Fruit fly (Drosophila melanogaster) whole organism, embryonic: ENCODE measurements around the gene sdk.

Experiments
- ATbp ChIP-seq: fragments of 200-800 bp; sonication (Bioruptor generic); optimal IDR thresholded peaks from 2 replicates; lab custom pipeline; 2017; ENCODE audit warnings: missing biosample characterization, mild to moderate bottlenecking, missing genetic modification characterization, missing genetic modification reagents
- BtbVII ChIP-seq: fragments of 200-800 bp; sonication (Bioruptor generic); optimal IDR thresholded peaks from 3 replicates; lab custom pipeline; 2017; ENCODE audit warnings: missing biosample characterization, mild to moderate bottlenecking, missing genetic modification characterization
- CG10267 ChIP-seq: fragments of 200-800 bp; sonication (Bioruptor generic); optimal IDR thresholded peaks from 2 replicates; lab custom pipeline; 2018; ENCODE audit warnings: missing biosample characterization, mild to moderate bottlenecking, missing genetic modification characterization, moderate library complexity
- CG13424 ChIP-seq: fragments of 200-800 bp; sonication (Bioruptor generic); optimal IDR thresholded peaks from 2 replicates; lab custom pipeline; 2019; ENCODE audit warnings: missing biosample characterization, mild to moderate bottlenecking, missing genetic modification characterization, moderate library complexity
- CG14965 ChIP-seq: fragments of 200-800 bp; sonication (Bioruptor generic); optimal IDR thresholded peaks from 2 replicates; lab custom pipeline; 2016; ENCODE audit warnings: missing biosample characterization, missing genetic modification characterization, borderline replicate concordance
- CG16815 ChIP-seq: fragments of 200-800 bp; sonication (Bioruptor generic); optimal IDR thresholded peaks from 3 replicates; lab custom pipeline; 2017; ENCODE audit warnings: missing biosample characterization, mild to moderate bottlenecking, missing genetic modification characterization
- CG17186 ChIP-seq: fragments of 200-800 bp; sonication (Bioruptor generic); optimal IDR thresholded peaks from 3 replicates; lab custom pipeline; 2017; ENCODE audit warnings: missing biosample characterization, missing genetic modification reagents, missing genetic modification characterization
- CG17385 ChIP-seq: fragments of 200-800 bp; sonication (Bioruptor generic); optimal IDR thresholded peaks from 3 replicates; lab custom pipeline; 2018; ENCODE audit warnings: missing biosample characterization, mild to moderate bottlenecking, missing genetic modification characterization
- CG17802 ChIP-seq: fragments of 200-800 bp; sonication (Bioruptor generic); optimal IDR thresholded peaks from 2 replicates; lab custom pipeline; 2018; ENCODE audit warnings: missing biosample characterization, mild to moderate bottlenecking, missing genetic modification characterization, moderate library complexity
- CG2116 ChIP-seq: fragments of 200-800 bp; sonication (Bioruptor generic); optimal IDR thresholded peaks from 3 replicates; lab custom pipeline; 2018; ENCODE audit warnings: missing biosample characterization, mild to moderate bottlenecking, missing genetic modification characterization
- CG3065 ChIP-seq: fragments of 200-800 bp; sonication (Bioruptor generic); optimal IDR thresholded peaks from 2 replicates; lab custom pipeline; 2016; ENCODE audit warnings: missing biosample characterization, missing genetic modification characterization
- CG32767 ChIP-seq: fragments of 200-800 bp; sonication (Bioruptor generic); IDR thresholded peaks from 2 replicates; pipeline ENCODE4 v1.3.6; 2022; ENCODE audit warnings: missing biosample characterization, missing genetic modification characterization
- CG6683 ChIP-seq: fragments of 200-800 bp; sonication (Bioruptor generic); optimal IDR thresholded peaks from 2 replicates; lab custom pipeline; 2017; ENCODE audit warnings: missing biosample characterization, mild to moderate bottlenecking, missing genetic modification characterization, missing genetic modification reagents
- CG7987 ChIP-seq: fragments of 200-800 bp; sonication (Bioruptor generic); optimal IDR thresholded peaks from 2 replicates; lab custom pipeline; 2018; ENCODE audit warnings: missing biosample characterization, mild to moderate bottlenecking, missing genetic modification characterization, moderate library complexity
- CG8089 ChIP-seq: fragments of 200-800 bp; sonication (Bioruptor generic); optimal IDR thresholded peaks from 3 replicates; lab custom pipeline; 2016; ENCODE audit warnings: missing biosample characterization, missing genetic modification characterization
- CG8388 ChIP-seq: fragments of 200-800 bp; sonication (Bioruptor generic); optimal IDR thresholded peaks from 2 replicates; lab custom pipeline; 2019; ENCODE audit warnings: missing biosample characterization, mild to moderate bottlenecking, missing genetic modification characterization, moderate library complexity
- Camta ChIP-seq: fragments of 200-800 bp; sonication (Bioruptor generic); optimal IDR thresholded peaks from 2 replicates; lab custom pipeline; 2016; ENCODE audit warnings: missing biosample characterization, missing genetic modification characterization
- CkIIα-i1 ChIP-seq: fragments of 200-800 bp; sonication (Bioruptor generic); IDR thresholded peaks from 2 replicates; pipeline ENCODE4 v1.3.6; 2022; ENCODE audit warnings: missing biosample characterization, missing genetic modification characterization
- Dfd ChIP-seq, 2 experiments: fragments of >200 bp; optimal IDR thresholded peaks; 2 replicates each; lab custom pipeline; 2017; ENCODE audit warnings: missing biosample characterization in 2 of 2, missing genetic modification characterization in 2 of 2
- ERR ChIP-seq: fragments of 200-800 bp; sonication (Bioruptor generic); optimal IDR thresholded peaks from 2 replicates; lab custom pipeline; 2016; ENCODE audit warnings: missing biosample characterization, missing genetic modification characterization
- HmgD ChIP-seq: fragments of 200-800 bp; sonication (Bioruptor generic); optimal IDR thresholded peaks from 3 replicates; lab custom pipeline; 2016; ENCODE audit warnings: missing biosample characterization, missing genetic modification characterization
- MTF-1 ChIP-seq: fragments of 200-800 bp; sonication (Bioruptor generic); optimal IDR thresholded peaks from 2 replicates; lab custom pipeline; 2018; ENCODE audit warnings: missing biosample characterization, mild to moderate bottlenecking, missing genetic modification characterization, borderline replicate concordance
- Nf-YA ChIP-seq: fragments of 200-800 bp; sonication (Bioruptor generic); IDR thresholded peaks from 2 replicates; pipeline ENCODE4 v1.3.6; 2022; ENCODE audit warnings: missing biosample characterization, missing genetic modification characterization
- Nf-YB ChIP-seq: fragments of 200-800 bp; sonication (Bioruptor generic); optimal IDR thresholded peaks from 3 replicates; lab custom pipeline; 2019; ENCODE audit warnings: missing biosample characterization, mild to moderate bottlenecking, missing genetic modification characterization, moderate library complexity
- Nf-YC ChIP-seq: fragments of 200-800 bp; optimal IDR thresholded peaks from 3 replicates; lab custom pipeline; 2019; ENCODE audit warnings: missing biosample characterization, mild to moderate bottlenecking, missing genetic modification characterization, moderate library complexity
- Opbp ChIP-seq: fragments of 200-800 bp; sonication (Bioruptor generic); IDR thresholded peaks from 3 replicates; pipeline ENCODE4 v1.3.6; 2022; ENCODE audit warnings: missing biosample characterization, missing genetic modification characterization; ENCODE audit not compliant: partially characterized antibody
- Six4 ChIP-seq: fragments of 200-800 bp; sonication (Bioruptor generic); optimal IDR thresholded peaks from 2 replicates; lab custom pipeline; 2016; ENCODE audit warnings: missing biosample characterization, missing genetic modification characterization
- Sox100B ChIP-seq: fragments of 200-800 bp; sonication (Bioruptor generic); optimal IDR thresholded peaks from 3 replicates; lab custom pipeline; 2018; ENCODE audit warnings: missing biosample characterization, mild to moderate bottlenecking, missing genetic modification characterization
- Xbp1 ChIP-seq: fragments of 200-800 bp; sonication (Bioruptor generic); optimal IDR thresholded peaks from 3 replicates; lab custom pipeline; 2016; ENCODE audit warnings: missing biosample characterization, mild to moderate bottlenecking, missing genetic modification characterization
- bowl ChIP-seq: fragments of 200-800 bp; sonication (Bioruptor generic); IDR thresholded peaks from 2 replicates; pipeline ENCODE4 v1.3.6; 2022; ENCODE audit warnings: missing biosample characterization, missing genetic modification characterization
- cad ChIP-seq: fragments of >200 bp; optimal IDR thresholded peaks from 2 replicates; lab custom pipeline; 2017; ENCODE audit warnings: missing biosample characterization, missing genetic modification characterization
- croc ChIP-seq: fragments of 200-800 bp; sonication (Bioruptor generic); conservative IDR thresholded peaks from 3 replicates; pipeline ENCODE4 v1.3.6; 2022; ENCODE audit warnings: missing biosample characterization, missing genetic modification characterization
- ems ChIP-seq: fragments of 200-800 bp; sonication (Bioruptor generic); optimal IDR thresholded peaks from 3 replicates; lab custom pipeline; 2016; ENCODE audit warnings: missing biosample characterization, missing genetic modification characterization
- fu2 ChIP-seq: fragments of 200-800 bp; sonication (Bioruptor generic); optimal IDR thresholded peaks from 2 replicates; lab custom pipeline; 2016; ENCODE audit warnings: missing biosample characterization, missing genetic modification characterization
- gem ChIP-seq: fragments of 200-800 bp; sonication (Bioruptor generic); optimal IDR thresholded peaks from 2 replicates; lab custom pipeline; 2019; ENCODE audit warnings: missing biosample characterization, mild to moderate bottlenecking, missing genetic modification characterization, moderate library complexity
- grn ChIP-seq: fragments of 200-800 bp; sonication (Bioruptor generic); optimal IDR thresholded peaks from 3 replicates; lab custom pipeline; 2017; ENCODE audit warnings: missing biosample characterization, missing genetic modification characterization
- hbn ChIP-seq: fragments of 200-800 bp; sonication (Bioruptor generic); IDR thresholded peaks from 2 replicates; pipeline ENCODE4 v1.3.6; 2022; ENCODE audit warnings: missing biosample characterization, missing genetic modification characterization; ENCODE audit not compliant: partially characterized antibody
- ken ChIP-seq: fragments of 200-800 bp; sonication (Bioruptor generic); IDR thresholded peaks from 3 replicates; pipeline ENCODE4 v1.3.6; 2022; ENCODE audit warnings: missing biosample characterization, missing genetic modification characterization
- knrl ChIP-seq: fragments of 200-800 bp; sonication (Bioruptor generic); IDR thresholded peaks from 3 replicates; pipeline ENCODE4 v1.3.6; 2022; ENCODE audit warnings: missing biosample characterization, missing genetic modification characterization; ENCODE audit not compliant: partially characterized antibody
- nerfin-1 ChIP-seq: fragments of 200-800 bp; sonication (Bioruptor generic); optimal IDR thresholded peaks from 3 replicates; lab custom pipeline; 2019; ENCODE audit warnings: missing biosample characterization, mild to moderate bottlenecking, missing genetic modification characterization, moderate library complexity
- otp ChIP-seq: fragments of 200-800 bp; sonication (Bioruptor generic); IDR thresholded peaks from 3 replicates; pipeline ENCODE4, ENCODE4 v1.3.6; 2022; ENCODE audit warnings: missing biosample characterization, missing genetic modification characterization
- pb ChIP-seq: fragments of 200-800 bp; sonication (Bioruptor generic); optimal IDR thresholded peaks from 3 replicates; lab custom pipeline; 2016; ENCODE audit warnings: missing biosample characterization, missing genetic modification characterization
- pita ChIP-seq: fragments of 200-800 bp; sonication (Bioruptor generic); optimal IDR thresholded peaks from 2 replicates; lab custom pipeline; 2017; ENCODE audit warnings: missing biosample characterization, mild to moderate bottlenecking, missing genetic modification characterization
- pnt ChIP-seq: fragments of 200-800 bp; sonication (Bioruptor generic); optimal IDR thresholded peaks from 3 replicates; lab custom pipeline; 2016; ENCODE audit warnings: missing biosample characterization, missing genetic modification characterization
- run ChIP-seq: fragments of 200-800 bp; sonication (Bioruptor generic); optimal IDR thresholded peaks from 3 replicates; lab custom pipeline; 2018; ENCODE audit warnings: missing biosample characterization, mild to moderate bottlenecking, missing genetic modification characterization
- sr ChIP-seq: fragments of 200-800 bp; sonication (Bioruptor generic); IDR thresholded peaks from 3 replicates; pipeline ENCODE4 v1.3.6; 2022; ENCODE audit warnings: missing biosample characterization, missing genetic modification characterization
- vvl ChIP-seq: fragments of 200-800 bp; sonication (Bioruptor generic); IDR thresholded peaks from 2 replicates; pipeline ENCODE4 v1.3.6; 2022; ENCODE audit warnings: missing biosample characterization, missing genetic modification characterization
- zen2 ChIP-seq: fragments of 200-800 bp; sonication (Bioruptor generic); IDR thresholded peaks from 3 replicates; pipeline ENCODE4 v1.3.6; 2022; ENCODE audit warnings: missing biosample characterization, missing genetic modification characterization; ENCODE audit not compliant: partially characterized antibody

The sdk gene

DNA sequence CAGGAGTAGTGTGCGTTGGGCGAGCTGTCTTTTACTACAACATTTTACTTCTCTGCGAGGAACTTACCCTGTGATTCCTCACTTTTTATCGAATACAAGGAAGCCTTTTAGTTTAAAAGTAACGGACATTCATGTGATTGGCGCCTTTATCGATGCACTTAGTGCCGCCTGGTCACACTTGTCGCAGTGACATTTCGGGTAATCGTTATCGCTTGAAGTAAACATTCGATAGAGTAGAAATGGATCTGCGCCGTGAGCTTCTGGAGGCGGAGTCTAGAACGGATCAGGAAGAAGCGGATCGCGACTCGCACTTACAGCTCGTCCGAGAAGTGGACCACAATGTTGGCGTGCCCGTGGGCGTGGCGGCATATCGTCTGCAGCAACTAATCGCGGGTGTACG lies 106.3 kb downstream of the sdk start, which contains the start of gene CG16989 (continued):
- no peak for TF ChIP-seq pb
- 0 out of 3 replicates have a peak, but pooled peaks have one; percentile 29 for TF ChIP-seq zen2
- TF ChIP-seq pita, result no peak
- TF ChIP-seq gem, result no peak
- no peak for TF ChIP-seq ATbp (GFP tag; lab: Kevin White, UChicago)
- TF ChIP-seq CG6683 (GFP tag; lab: Kevin White, UChicago), result no peak
- TF ChIP-seq cad (GFP tag; lab: Kevin White, UChicago), result no peak
- no peak for TF ChIP-seq grn
- TF ChIP-seq pnt (GFP tag; lab: Kevin White, UChicago), result no peak
- peak; percentile 23 for TF ChIP-seq Nf-YC (tag; lab: Kevin White, UChicago)
- TF ChIP-seq vvl (GFP tag; lab: Robert Waterston, UW), result no peak
- TF ChIP-seq CG3065 (GFP tag; lab: Kevin White, UChicago), result no peak
- TF ChIP-seq CG32767, result no peak
- peak; percentile 34 for TF ChIP-seq CG10267 (tag; lab: Kevin White, UChicago)
- TF ChIP-seq Nf-YA, result no peak
- TF ChIP-seq Camta (GFP tag; lab: Kevin White, UChicago), result no peak
- no peak for TF ChIP-seq CG16815 (GFP tag; lab: Kevin White, UChicago)
- TF ChIP-seq ERR (GFP tag; lab: Kevin White, UChicago), result no peak
- TF ChIP-seq MTF-1 (GFP tag; lab: Kevin White, UChicago), result no peak
- no peak for TF ChIP-seq CkIIα-i1 (GFP tag; lab: Robert Waterston, UW)
- no peak for TF ChIP-seq otp (GFP tag; lab: Robert Waterston, UW)
- TF ChIP-seq CG7987 (GFP tag; lab: Kevin White, UChicago), result no peak
- TF ChIP-seq CG14965 (GFP tag; lab: Kevin White, UChicago), result no peak
- TF ChIP-seq Opbp (GFP tag; lab: Robert Waterston, UW), result peak; percentile 67; the same call in 2 of the 3 replicates
- TF ChIP-seq bowl (GFP tag; lab: Robert Waterston, UW), result no peak
- TF ChIP-seq CG17385 (GFP tag; lab: Kevin White, UChicago), result no peak
- TF ChIP-seq run (tag; lab: Kevin White, UChicago), result no peak
- TF ChIP-seq Xbp1, result no peak
- TF ChIP-seq CG17186 (GFP tag; lab: Kevin White, UChicago), result peak; percentile 49
- no peak for TF ChIP-seq CG13424 (tag; lab: Kevin White, UChicago)
- TF ChIP-seq Sox100B (GFP tag; lab: Kevin White, UChicago), result no peak
- TF ChIP-seq CG2116 (GFP tag; lab: Kevin White, UChicago), result peak; percentile 83
- peak; percentile 33; the same call in 1 of the 3 replicates for TF ChIP-seq knrl (GFP tag; lab: Robert Waterston, UW)
- TF ChIP-seq BtbVII, result no peak
- TF ChIP-seq croc (GFP tag; lab: Robert Waterston, UW), result no peak
- TF ChIP-seq Dfd (GFP tag; optimal IDR thresholded peaks at IDR 0.05; lab: Kevin White, UChicago), result no peak
- TF ChIP-seq CG8089 (GFP tag; lab: Kevin White, UChicago), result no peak
- TF ChIP-seq hbn (GFP tag; lab: Robert Waterston, UW), result peak; percentile 22; the same call in 1 of the 2 replicates
- TF ChIP-seq ems, result no peak
- TF ChIP-seq fu2 (GFP tag; lab: Kevin White, UChicago), result no peak
- TF ChIP-seq CG17802 (tag; lab: Kevin White, UChicago), result no peak
- TF ChIP-seq Six4 (GFP tag; lab: Kevin White, UChicago), result no peak
- no peak for TF ChIP-seq Nf-YB (GFP tag; lab: Kevin White, UChicago)
- TF ChIP-seq nerfin-1 (tag; lab: Kevin White, UChicago), result no peak
- TF ChIP-seq CG8388 (GFP tag; lab: Kevin White, UChicago), result no peak
- no peak for TF ChIP-seq ken (GFP tag; lab: Robert Waterston, UW)
- TF ChIP-seq HmgD (GFP tag; lab: Kevin White, UChicago), result no peak
- no peak for TF ChIP-seq sr (GFP tag; lab: Robert Waterston, UW)
